Worm (Caenorhabditis elegans): Measurements from ENCODE around the gene flh-2.

- TF ChIP-seq ref-1 (GFP tag; conservative IDR thresholded peaks at IDR 0.05) (no peak), cog-1 (tag; optimal IDR thresholded peaks at IDR 0.05) (no peak), flt-1 (GFP tag; IDR thresholded peaks at IDR 0.05) (no peak), ztf-23 (GFP tag; IDR thresholded peaks at IDR 0.05) (no peak), tab-1 (GFP tag; IDR thresholded peaks at IDR 0.05) (no peak), klf-2 (GFP tag; conservative IDR thresholded peaks at IDR 0.05) (no peak)
These were observed 27.8 kb upstream of the flh-2 start for ce11 chrIII:4924134-4924533.

Measured in whole organism, midembryonic.